Worm (Caenorhabditis elegans) whole organism, L1 larva: Measurements from ENCODE around the gene nhl-2.

Experiments used
- C04F5.9 ChIP-seq: sonication (generic microtip); optimal IDR thresholded peaks from 2 replicates; lab custom pipeline; 2016; ENCODE audit warnings: missing genetic modification characterization, missing compliant biosample characterization
- F16B12.6 ChIP-seq: fragments of 150-350 bp; optimal IDR thresholded peaks from 2 replicates; lab custom pipeline; 2014; ENCODE audit warnings: missing biosample characterization, missing genetic modification characterization
- Y116A8C.19 ChIP-seq: sonication (generic microtip); optimal IDR thresholded peaks from 2 replicates; lab custom pipeline; 2016; ENCODE audit warnings: missing compliant biosample characterization, missing genetic modification characterization, borderline replicate concordance
- alr-1 ChIP-seq: fragments of 200-800 bp; sonication (Bioruptor generic); optimal IDR thresholded peaks from 2 replicates; lab custom pipeline; 2018; ENCODE audit warnings: borderline replicate concordance, mild to moderate bottlenecking, missing genetic modification characterization, missing compliant biosample characterization
- ceh-8 ChIP-seq: fragments of 200-800 bp; sonication (Bioruptor generic); optimal IDR thresholded peaks from 2 replicates; lab custom pipeline; 2018; ENCODE audit warnings: mild to moderate bottlenecking, missing genetic modification characterization, moderate library complexity, missing compliant biosample characterization
- ceh-82 ChIP-seq, 3 experiments: fragments of 150-350 bp in 1 of 3; sonication (generic microtip) in 2 of 3; optimal IDR thresholded peaks; 2 replicates each; lab custom pipeline; 2014 to 2017; ENCODE audit warnings: missing biosample characterization in 3 of 3, missing genetic modification characterization in 3 of 3
- ceh-88 ChIP-seq: fragments of 200-800 bp; sonication (Bioruptor generic); IDR thresholded peaks from 2 replicates; pipeline ENCODE4 v1.3.6; 2022; ENCODE audit warnings: missing genetic modification characterization, missing compliant biosample characterization
- ceh-90 ChIP-seq: sonication (generic microtip); optimal IDR thresholded peaks from 2 replicates; lab custom pipeline; 2016; ENCODE audit warnings: missing genetic modification characterization, missing compliant biosample characterization
- dpl-1 ChIP-seq, 3 experiments: fragments of 150-350 bp in 2 of 3; sonication (generic microtip) in 1 of 3; optimal IDR thresholded peaks; 2 replicates each; lab custom pipeline; 2014 to 2017; ENCODE audit warnings: missing biosample characterization in 3 of 3, missing genetic modification characterization in 3 of 3, missing genetic modification reagents in 3 of 3
- dsc-1 ChIP-seq: sonication (generic microtip); optimal IDR thresholded peaks from 2 replicates; lab custom pipeline; 2016; ENCODE audit warnings: mild to moderate bottlenecking, missing genetic modification characterization, missing compliant biosample characterization
- efl-1 ChIP-seq, 4 experiments: fragments of 150-350 bp; optimal IDR thresholded peaks in 3 of 4; peaks in 1 of 4; 1 replicate in 1 of 4; 2 replicates in 3 of 4; lab custom pipeline; 2014; ENCODE audit warnings: missing biosample characterization in 2 of 4, missing genetic modification characterization in 2 of 4, missing genetic modification reagents in 2 of 4
- egl-13 ChIP-seq: sonication (generic microtip); optimal IDR thresholded peaks from 2 replicates; lab custom pipeline; 2016; ENCODE audit warnings: missing genotype, missing genetic modification reagents, missing genetic modification characterization, missing compliant biosample characterization
- ets-5 ChIP-seq: fragments of 200-800 bp; sonication (Bioruptor generic); IDR thresholded peaks from 2 replicates; pipeline ENCODE4 v1.3.6; 2022; ENCODE audit warnings: missing genetic modification characterization, missing compliant biosample characterization
- fkh-10 ChIP-seq: sonication (generic microtip); optimal IDR thresholded peaks from 2 replicates; lab custom pipeline; 2017; ENCODE audit warnings: missing biosample characterization, missing genetic modification reagents, missing genetic modification characterization
- fkh-8 ChIP-seq: sonication (generic microtip); optimal IDR thresholded peaks from 2 replicates; lab custom pipeline; 2016; ENCODE audit warnings: mild to moderate bottlenecking, missing genetic modification characterization, missing compliant biosample characterization
- fos-1 ChIP-seq: fragments of 150-350 bp; optimal IDR thresholded peaks from 2 replicates; lab custom pipeline; 2014; ENCODE audit warnings: missing biosample characterization, missing genetic modification characterization
- hlh-17 ChIP-seq: fragments of 200-800 bp; sonication (Bioruptor generic); optimal IDR thresholded peaks from 2 replicates; lab custom pipeline; 2018; ENCODE audit warnings: missing genetic modification characterization, mild to moderate bottlenecking, missing compliant biosample characterization, moderate library complexity, borderline replicate concordance
- lin-14 ChIP-seq: fragments of 200-800 bp; sonication (Bioruptor generic); optimal IDR thresholded peaks from 2 replicates; lab custom pipeline; 2018; ENCODE audit warnings: mild to moderate bottlenecking, missing genetic modification characterization, moderate library complexity, missing compliant biosample characterization
- lin-15B ChIP-seq: fragments of 150-350 bp; sonication (generic microtip); optimal IDR thresholded peaks from 3 replicates; lab custom pipeline; 2014; ENCODE audit warnings: missing biosample characterization, missing genetic modification characterization
- lin-35 ChIP-seq, 2 experiments: fragments of 150-350 bp; optimal IDR thresholded peaks; 2 replicates each; lab custom pipeline; 2014; ENCODE audit warnings: missing biosample characterization in 2 of 2, missing genetic modification characterization in 2 of 2, missing genetic modification reagents in 2 of 2
- lin-39 ChIP-seq: fragments of 150-350 bp; optimal IDR thresholded peaks from 2 replicates; lab custom pipeline; 2014; ENCODE audit warnings: missing biosample characterization, missing genetic modification reagents, missing genetic modification characterization
- lsy-2 ChIP-seq, 2 experiments: fragments of 150-350 bp; optimal IDR thresholded peaks; 2 replicates each; lab custom pipeline; 2014; ENCODE audit warnings: missing biosample characterization in 2 of 2, missing genetic modification characterization in 2 of 2
- mab-9 ChIP-seq: fragments of 200-800 bp; sonication (Bioruptor generic); IDR thresholded peaks from 2 replicates; pipeline ENCODE4 v1.3.6; 2022; ENCODE audit warnings: missing genetic modification reagents, missing genetic modification characterization, missing compliant biosample characterization
- mep-1 ChIP-seq: fragments of 150-350 bp; optimal IDR thresholded peaks from 2 replicates; lab custom pipeline; 2014; ENCODE audit warnings: missing biosample characterization, missing genetic modification characterization
- nhr-11 ChIP-seq: fragments of 150-350 bp; optimal IDR thresholded peaks from 2 replicates; lab custom pipeline; 2014; ENCODE audit warnings: missing biosample characterization, missing genetic modification characterization
- nhr-47 ChIP-seq: sonication (generic microtip); optimal IDR thresholded peaks from 2 replicates; lab custom pipeline; 2016; ENCODE audit warnings: mild to moderate bottlenecking, missing genetic modification characterization, moderate library complexity, missing compliant biosample characterization
- nhr-71 ChIP-seq: sonication (generic microtip); optimal IDR thresholded peaks from 2 replicates; lab custom pipeline; 2016; ENCODE audit warnings: mild to moderate bottlenecking, missing genetic modification characterization, moderate library complexity, missing compliant biosample characterization
- pqm-1 ChIP-seq: sonication (generic microtip); optimal IDR thresholded peaks from 3 replicates; lab custom pipeline; 2017; ENCODE audit warnings: missing biosample characterization, missing genetic modification characterization
- rnt-1 ChIP-seq: sonication (generic microtip); optimal IDR thresholded peaks from 2 replicates; lab custom pipeline; 2016; ENCODE audit warnings: mild to moderate bottlenecking, missing genetic modification characterization, moderate library complexity, missing compliant biosample characterization
- sptf-1 ChIP-seq: fragments of 150-350 bp; optimal IDR thresholded peaks from 2 replicates; lab custom pipeline; 2014; ENCODE audit warnings: missing biosample characterization, missing genetic modification characterization
- swsn-7 ChIP-seq: sonication (generic microtip); optimal IDR thresholded peaks from 2 replicates; lab custom pipeline; 2016; ENCODE audit warnings: missing genetic modification characterization, missing compliant biosample characterization
- tlp-1 ChIP-seq: fragments of 150-350 bp; optimal IDR thresholded peaks from 2 replicates; lab custom pipeline; 2014; ENCODE audit warnings: missing biosample characterization, missing genetic modification characterization
- unc-30 ChIP-seq: sonication (generic microtip); optimal IDR thresholded peaks from 2 replicates; lab custom pipeline; 2017; ENCODE audit warnings: missing biosample characterization, missing genetic modification characterization
- unc-86 ChIP-seq: sonication (generic microtip); optimal IDR thresholded peaks from 2 replicates; lab custom pipeline; 2016; ENCODE audit warnings: missing genetic modification characterization, missing compliant biosample characterization
- xbp-1 ChIP-seq: sonication (generic microtip); optimal IDR thresholded peaks from 2 replicates; lab custom pipeline; 2016; ENCODE audit warnings: missing genetic modification characterization, missing compliant biosample characterization

The nhl-2 gene

ce11 chrIII:4878281-4878680 lies 20.6 kb downstream of the nhl-2 start, which contains the start of the genes tost-1 and arx-6 (continued):
- TF ChIP-seq xbp-1 (peak; percentile 36), lin-35 (GFP tag; optimal IDR thresholded peaks at IDR 0.05; lab: Kevin White, UChicago) (peak; percentile 85 to 94)

DNA sequence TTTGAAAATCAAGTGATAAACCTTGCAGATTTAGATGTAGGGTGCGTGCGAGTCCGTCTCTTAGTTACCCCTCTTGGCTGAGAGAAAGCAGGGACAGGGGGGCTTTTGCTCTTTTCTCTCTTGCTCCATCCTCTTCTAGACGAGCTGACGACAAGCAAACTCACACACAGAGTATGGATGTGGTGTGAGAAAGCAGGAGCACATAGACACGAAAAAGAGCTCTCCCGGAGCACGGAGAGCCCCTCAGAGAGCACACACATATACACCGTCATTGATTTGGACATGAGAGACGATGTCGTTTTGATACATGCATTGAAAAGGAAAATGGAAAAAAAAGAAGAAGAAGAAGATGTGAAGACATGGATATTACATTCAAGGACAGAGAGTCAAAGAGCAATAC lies 23.2 kb downstream of the nhl-2 start:
- TF ChIP-seq lsy-2 (tag; optimal IDR thresholded peaks at IDR 0.05; lab: Kevin White, UChicago) (peak in 1 of 2 experiments; percentile 7), ceh-90 (tag; lab: Kevin White, UChicago) (no peak), egl-13 (peak; percentile 47), swsn-7 (tag; lab: Kevin White, UChicago) (peak; percentile 2), lin-14 (GFP tag; lab: Kevin White, UChicago) (peak; percentile 61), lin-35 (GFP tag; optimal IDR thresholded peaks at IDR 0.05; lab: Kevin White, UChicago) (peak in 1 of 2 experiments; percentile 20), F16B12.6 (tag; lab: Kevin White, UChicago) (no peak), ceh-82 (tag; optimal IDR thresholded peaks at IDR 0.05; lab: Kevin White, UChicago) (peak in 2 of 3 experiments; percentile 3 to 6), mep-1 (peak; percentile 38), unc-86 (tag; lab: Kevin White, UChicago) (peak; percentile 50), hlh-17 (GFP tag; lab: Kevin White, UChicago) (no peak), nhr-47 (peak; percentile 3), lin-15B (tag; lab: Kevin White, UChicago) (no peak), fkh-8 (tag; lab: Kevin White, UChicago) (peak; percentile 77), dpl-1 (GFP tag; optimal IDR thresholded peaks at IDR 0.05; lab: Kevin White, UChicago) (peak in 1 of 3 experiments; percentile 40), fkh-10 (GFP tag; lab: Kevin White, UChicago) (peak; percentile 42), efl-1 (optimal IDR thresholded peaks at IDR 0.05; lab: Kevin White, UChicago) (peak; percentile 2 to 34), efl-1 (GFP tag; optimal IDR thresholded peaks at IDR 0.05 in 1 of 2; lab: Kevin White, UChicago) (peak in 1 of 2 experiments; percentile 62), dsc-1 (tag; lab: Kevin White, UChicago) (peak; percentile 56)

ce11 chrIII:4874671-4875070 lies 24.2 kb downstream of the nhl-2 start, which contains the start of gene C35D10.12:
Gene C35D10.12, minus strand, starts transcription at chrIII:4874771.
- TF ChIP-seq efl-1 (optimal IDR thresholded peaks at IDR 0.05; lab: Kevin White, UChicago) (no peak), efl-1 (GFP tag; optimal IDR thresholded peaks at IDR 0.05 in 1 of 2; lab: Kevin White, UChicago) (peak in 1 of 2 experiments; percentile 31), lin-39 (tag; lab: Kevin White, UChicago) (no peak)
- TF ChIP-seq, all 84 proteins: peak for 1

DNA sequence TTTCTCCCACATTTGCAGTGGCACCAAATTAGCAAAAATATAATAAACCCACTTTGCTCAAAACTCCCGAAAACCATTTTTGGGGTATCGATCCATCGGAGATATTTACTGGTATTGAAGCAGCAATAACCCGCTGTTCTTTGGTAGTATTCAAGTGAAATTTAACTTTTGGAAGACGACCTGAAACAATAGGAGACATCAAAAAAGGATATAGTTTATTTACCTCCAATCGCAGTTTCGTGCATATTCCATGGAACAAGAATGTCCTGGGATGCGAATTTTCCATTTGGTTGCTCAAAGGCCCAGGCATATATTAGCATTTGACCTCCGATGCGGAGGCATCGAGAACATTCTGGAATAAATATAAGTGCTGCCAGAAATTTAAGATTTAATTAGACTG lies 25.5 kb downstream of the nhl-2 start:
- TF ChIP-seq sptf-1 (no peak), fos-1 (tag; lab: Kevin White, UChicago) (no peak), rnt-1 (tag; lab: Kevin White, UChicago) (no peak), fkh-8 (tag; lab: Kevin White, UChicago) (no peak), ceh-8 (GFP tag; lab: Kevin White, UChicago) (no peak), pqm-1 (tag; lab: Kevin White, UChicago) (no peak), ets-5 (GFP tag; lab: Robert Waterston, UW) (no peak), mab-9 (GFP tag; lab: Robert Waterston, UW) (no peak), Y116A8C.19 (tag; lab: Kevin White, UChicago) (no peak), lin-39 (tag; lab: Kevin White, UChicago) (no peak), unc-30 (tag; lab: Kevin White, UChicago) (no peak), alr-1 (tag; lab: Kevin White, UChicago) (no peak), nhr-71 (no peak)
- TF ChIP-seq, all 84 proteins: peak for 0

ce11 chrIII:4870478-4870877 lies 28.4 kb downstream of the nhl-2 start, which contains the start of gene gipc-1:
Gene gipc-1, plus strand, starts transcription at chrIII:4870778.
- TF ChIP-seq tlp-1 (tag; lab: Kevin White, UChicago) (no peak), ceh-88 (GFP tag; lab: Robert Waterston, UW) (no peak), C04F5.9 (tag; lab: Kevin White, UChicago) (no peak), nhr-11 (tag; lab: Kevin White, UChicago) (no peak)
